Worm (Caenorhabditis elegans) whole organism, mixed stage, embryonic: ENCODE measurements around the gene B0310.2.

Source experiments
- M03D4.4 ChIP-seq: sonication (generic microtip); optimal IDR thresholded peaks from 2 replicates; lab custom pipeline; 2017; ENCODE audit warnings: mild to moderate bottlenecking, missing genetic modification characterization, missing compliant biosample characterization
- bed-3 ChIP-seq: fragments of 200-800 bp; sonication (Bioruptor generic); optimal IDR thresholded peaks from 3 replicates; lab custom pipeline; 2018; ENCODE audit warnings: mild to moderate bottlenecking, missing genetic modification characterization, moderate library complexity, missing compliant biosample characterization
- blmp-1 ChIP-seq: fragments of 150-350 bp; optimal IDR thresholded peaks from 2 replicates; lab custom pipeline; 2014; ENCODE audit warnings: missing biosample characterization, missing genetic modification characterization
- ceh-39 ChIP-seq: fragments of 150-350 bp; optimal IDR thresholded peaks from 2 replicates; lab custom pipeline; 2014; ENCODE audit warnings: missing biosample characterization, missing genetic modification characterization
- ceh-43 ChIP-seq: fragments of 200-800 bp; sonication (Bioruptor generic); optimal IDR thresholded peaks from 2 replicates; lab custom pipeline; 2018; ENCODE audit warnings: mild to moderate bottlenecking, missing genetic modification characterization, moderate library complexity, missing compliant biosample characterization
- ceh-83 ChIP-seq: fragments of 200-800 bp; sonication (Bioruptor generic); optimal IDR thresholded peaks from 2 replicates; lab custom pipeline; 2018; ENCODE audit warnings: mild to moderate bottlenecking, missing genetic modification characterization, missing compliant biosample characterization
- cnd-1 ChIP-seq: fragments of 200-800 bp; sonication (Bioruptor generic); optimal IDR thresholded peaks from 2 replicates; lab custom pipeline; 2018; ENCODE audit warnings: mild to moderate bottlenecking, missing genetic modification characterization, missing compliant biosample characterization
- elt-1 ChIP-seq: sonication (generic microtip); optimal IDR thresholded peaks from 2 replicates; lab custom pipeline; 2017; ENCODE audit warnings: missing genetic modification characterization, mild to moderate bottlenecking, missing compliant biosample characterization, antibody characterized with exemption, moderate library complexity, borderline replicate concordance; ENCODE audit not compliant: insufficient read depth
- elt-3 ChIP-seq: fragments of 150-350 bp; optimal IDR thresholded peaks from 2 replicates; lab custom pipeline; 2014; ENCODE audit warnings: missing biosample characterization, missing genetic modification characterization
- ham-2 ChIP-seq: fragments of 200-800 bp; sonication (Bioruptor generic); optimal IDR thresholded peaks from 2 replicates; lab custom pipeline; 2018; ENCODE audit warnings: mild to moderate bottlenecking, missing genetic modification characterization, missing compliant biosample characterization
- hlh-1 ChIP-seq: fragments of 150-350 bp; optimal IDR thresholded peaks from 2 replicates; lab custom pipeline; 2014; ENCODE audit warnings: missing biosample characterization, missing genetic modification reagents, missing genetic modification characterization
- lin-13 ChIP-seq: fragments of 150-350 bp; optimal IDR thresholded peaks from 2 replicates; lab custom pipeline; 2014; ENCODE audit warnings: missing biosample characterization, missing genetic modification characterization
- lin-32 ChIP-seq: fragments of 200-800 bp; sonication (Bioruptor generic); optimal IDR thresholded peaks from 2 replicates; lab custom pipeline; 2018; ENCODE audit warnings: mild to moderate bottlenecking, missing genetic modification characterization, missing compliant biosample characterization
- lsy-2 ChIP-seq: fragments of 150-350 bp; optimal IDR thresholded peaks from 2 replicates; lab custom pipeline; 2014; ENCODE audit warnings: missing biosample characterization, missing genetic modification characterization
- mab-5 ChIP-seq: fragments of 150-350 bp; optimal IDR thresholded peaks from 2 replicates; lab custom pipeline; 2014; ENCODE audit warnings: missing biosample characterization, missing genetic modification characterization
- mls-2 ChIP-seq: sonication (generic microtip); optimal IDR thresholded peaks from 2 replicates; lab custom pipeline; 2016; ENCODE audit warnings: mild to moderate bottlenecking, missing genetic modification characterization, moderate library complexity, missing compliant biosample characterization
- nhr-12 ChIP-seq: fragments of 150-350 bp; optimal IDR thresholded peaks from 2 replicates; lab custom pipeline; 2014; ENCODE audit warnings: missing biosample characterization, missing genetic modification characterization
- nhr-2 ChIP-seq: fragments of 150-350 bp; optimal IDR thresholded peaks from 2 replicates; lab custom pipeline; 2014; ENCODE audit warnings: missing biosample characterization, missing genetic modification characterization
- nhr-237 ChIP-seq: fragments of 150-350 bp; optimal IDR thresholded peaks from 2 replicates; lab custom pipeline; 2014; ENCODE audit warnings: missing biosample characterization, missing genetic modification characterization
- nhr-28 ChIP-seq: fragments of 150-350 bp; optimal IDR thresholded peaks from 2 replicates; lab custom pipeline; 2014; ENCODE audit warnings: missing biosample characterization, missing genetic modification characterization
- nhr-76 ChIP-seq: sonication (generic microtip); optimal IDR thresholded peaks from 2 replicates; lab custom pipeline; 2017; ENCODE audit warnings: missing biosample characterization, missing genetic modification characterization
- pha-4 ChIP-seq: fragments of 150-350 bp; optimal IDR thresholded peaks from 2 replicates; lab custom pipeline; 2018; ENCODE audit warnings: missing biosample characterization, missing genetic modification reagents, missing genetic modification characterization
- sem-2 ChIP-seq: fragments of 200-800 bp; sonication (Bioruptor generic); optimal IDR thresholded peaks from 2 replicates; lab custom pipeline; 2018; ENCODE audit warnings: mild to moderate bottlenecking, missing genetic modification characterization, missing compliant biosample characterization
- snpc-4 ChIP-seq: fragments of 150-350 bp; optimal IDR thresholded peaks from 2 replicates; lab custom pipeline; 2014; ENCODE audit warnings: missing biosample characterization, missing genetic modification characterization
- sptf-1 ChIP-seq: sonication (generic microtip); optimal IDR thresholded peaks from 2 replicates; lab custom pipeline; 2017; ENCODE audit warnings: mild to moderate bottlenecking, missing genetic modification characterization, moderate library complexity, missing compliant biosample characterization
- unc-120 ChIP-seq: sonication (generic microtip); optimal IDR thresholded peaks from 2 replicates; lab custom pipeline; 2017; ENCODE audit warnings: missing genetic modification characterization, missing compliant biosample characterization; ENCODE audit not compliant: poor library complexity, severe bottlenecking
- unc-39 ChIP-seq: fragments of 150-350 bp; optimal IDR thresholded peaks from 2 replicates; lab custom pipeline; 2014; ENCODE audit warnings: missing biosample characterization, missing genetic modification characterization
- unc-62 ChIP-seq: fragments of 150-350 bp; optimal IDR thresholded peaks from 2 replicates; lab custom pipeline; 2014; ENCODE audit warnings: missing biosample characterization, missing genetic modification reagents, missing genetic modification characterization
- zip-8 ChIP-seq: fragments of 150-350 bp; optimal IDR thresholded peaks from 2 replicates; lab custom pipeline; 2014; ENCODE audit warnings: missing biosample characterization, missing genetic modification characterization
- ztf-11 ChIP-seq: fragments of 150-350 bp; optimal IDR thresholded peaks from 2 replicates; lab custom pipeline; 2014; ENCODE audit warnings: missing biosample characterization, missing genetic modification characterization

The B0310.2 gene

ce11 chrX:506848-507247 lies at the start of gene B0310.2:
Gene B0310.2 (minus strand): TSS chrX:506948.
- TF ChIP-seq cnd-1 (tag; lab: Kevin White, UChicago), result no peak
- no peak for TF ChIP-seq ham-2 (GFP tag; lab: Kevin White, UChicago)
- TF ChIP-seq elt-1 (tag; lab: Kevin White, UChicago), result no peak
- no peak for TF ChIP-seq pha-4 (tag; lab: Kevin White, UChicago)
- no peak for TF ChIP-seq unc-62
- no peak for TF ChIP-seq ceh-83 (GFP tag; lab: Kevin White, UChicago)
- no peak for TF ChIP-seq unc-39 (tag; lab: Kevin White, UChicago)
- TF ChIP-seq nhr-12 (tag; lab: Kevin White, UChicago), result no peak
- TF ChIP-seq ceh-39 (tag; lab: Kevin White, UChicago), result no peak
- no peak for TF ChIP-seq nhr-237 (tag; lab: Kevin White, UChicago)
- no peak for TF ChIP-seq nhr-28 (tag; lab: Kevin White, UChicago)
- no peak for TF ChIP-seq mab-5
- no peak for TF ChIP-seq mls-2 (tag; lab: Kevin White, UChicago)
- no peak for TF ChIP-seq nhr-76
- TF ChIP-seq sem-2 (GFP tag; lab: Kevin White, UChicago), result no peak
- no peak for TF ChIP-seq hlh-1
- no peak for TF ChIP-seq lsy-2 (tag; lab: Kevin White, UChicago)
- TF ChIP-seq unc-120 (tag; lab: Kevin White, UChicago), result no peak
- no peak for TF ChIP-seq lin-32 (GFP tag; lab: Kevin White, UChicago)
- no peak for TF ChIP-seq M03D4.4

ce11 chrX:555043-555791 lies 48.5 kb upstream of the B0310.2 start:
- TF ChIP-seq lsy-2 (tag; lab: Kevin White, UChicago) (no peak), snpc-4 (tag; lab: Kevin White, UChicago) (no peak), nhr-28 (tag; lab: Kevin White, UChicago) (no peak), nhr-2 (tag; lab: Kevin White, UChicago) (no peak), zip-8 (no peak), blmp-1 (no peak), ceh-39 (tag; lab: Kevin White, UChicago) (no peak), elt-3 (tag; lab: Kevin White, UChicago) (no peak), bed-3 (no peak), nhr-76 (no peak)

ce11 chrX:553875-554274 lies 47.1 kb upstream of the B0310.2 start, which contains the start of gene F57C12.6:
Gene F57C12.6 (minus strand): TSS chrX:553975.
- TF ChIP-seq unc-62, result no peak
- TF ChIP-seq snpc-4 (tag; lab: Kevin White, UChicago), result no peak
- TF ChIP-seq ceh-83 (GFP tag; lab: Kevin White, UChicago), result no peak
- TF ChIP-seq elt-1 (tag; lab: Kevin White, UChicago), result no peak
- TF ChIP-seq bed-3, result no peak
- TF ChIP-seq pha-4 (tag; lab: Kevin White, UChicago), result no peak
- no peak for TF ChIP-seq nhr-12 (tag; lab: Kevin White, UChicago)
- TF ChIP-seq ham-2 (GFP tag; lab: Kevin White, UChicago), result no peak
- no peak for TF ChIP-seq mls-2 (tag; lab: Kevin White, UChicago)
- no peak for TF ChIP-seq ceh-39 (tag; lab: Kevin White, UChicago)
- TF ChIP-seq unc-120 (tag; lab: Kevin White, UChicago), result no peak
- TF ChIP-seq unc-39 (tag; lab: Kevin White, UChicago), result no peak
- no peak for TF ChIP-seq blmp-1
- no peak for TF ChIP-seq elt-3 (tag; lab: Kevin White, UChicago)
- no peak for TF ChIP-seq lin-13 (tag; lab: Kevin White, UChicago)
- no peak for TF ChIP-seq ceh-43 (GFP tag; lab: Kevin White, UChicago)

- no peak for TF ChIP-seq unc-39 (tag; lab: Kevin White, UChicago)
- TF ChIP-seq nhr-12 (tag; lab: Kevin White, UChicago), result no peak
- TF ChIP-seq sptf-1 (tag; lab: Kevin White, UChicago), result no peak
- no peak for TF ChIP-seq blmp-1
- no peak for TF ChIP-seq unc-120 (tag; lab: Kevin White, UChicago)
- no peak for TF ChIP-seq elt-1 (tag; lab: Kevin White, UChicago)
- no peak for TF ChIP-seq ztf-11
- TF ChIP-seq M03D4.4, result no peak
- no peak for TF ChIP-seq bed-3
- no peak for TF ChIP-seq lin-13 (tag; lab: Kevin White, UChicago)
- TF ChIP-seq nhr-28 (tag; lab: Kevin White, UChicago), result no peak
- TF ChIP-seq zip-8, result no peak
Observed at ce11 chrX:553420-553819, 46.7 kb upstream of the B0310.2 start.
